Worm (Caenorhabditis elegans) whole organism, L1 larva: ENCODE data around the gene lin-36.

ENCODE experiments used
- alr-1 ChIP-seq: fragments of 200-800 bp; sonication (Bioruptor generic); optimal IDR thresholded peaks from 2 replicates; lab custom pipeline; 2018; ENCODE audit warnings: borderline replicate concordance, mild to moderate bottlenecking, missing genetic modification characterization, missing compliant biosample characterization
- aly-2 ChIP-seq: fragments of 150-350 bp; optimal IDR thresholded peaks from 2 replicates; lab custom pipeline; 2014; ENCODE audit warnings: missing biosample characterization, missing genetic modification characterization
- ama-1 ChIP-seq: fragments of 150-350 bp; optimal IDR thresholded peaks from 2 replicates; lab custom pipeline; 2014
- ceh-82 ChIP-seq, 3 experiments: fragments of 150-350 bp in 1 of 3; sonication (generic microtip) in 2 of 3; optimal IDR thresholded peaks; 2 replicates each; lab custom pipeline; 2014 to 2017; ENCODE audit warnings: missing biosample characterization in 3 of 3, missing genetic modification characterization in 3 of 3
- elt-2 ChIP-seq: sonication (generic microtip); optimal IDR thresholded peaks from 2 replicates; lab custom pipeline; 2016; ENCODE audit warnings: missing genetic modification characterization, mild to moderate bottlenecking, inconsistent platforms, missing compliant biosample characterization, missing genetic modification reagents
- elt-3 ChIP-seq, 6 experiments: fragments of 150-350 bp in 1 of 6; sonication (generic microtip); optimal IDR thresholded peaks; 2 replicates each; lab custom pipeline; 2017 to 2018; ENCODE audit warnings: missing biosample characterization in 6 of 6, missing genetic modification characterization in 6 of 6, inconsistent platforms in 1 of 6
- grh-1 ChIP-seq: fragments of 200-800 bp; sonication (Bioruptor generic); IDR thresholded peaks from 2 replicates; pipeline ENCODE4 v1.3.6; 2022; ENCODE audit warnings: missing genetic modification reagents, missing genetic modification characterization, missing compliant biosample characterization
- lin-35 ChIP-seq, 2 experiments: fragments of 150-350 bp; optimal IDR thresholded peaks; 2 replicates each; lab custom pipeline; 2014; ENCODE audit warnings: missing biosample characterization in 2 of 2, missing genetic modification characterization in 2 of 2, missing genetic modification reagents in 2 of 2
- mdl-1 ChIP-seq, 2 experiments: fragments of 150-350 bp; optimal IDR thresholded peaks; 2 replicates each; lab custom pipeline; 2014 to 2017; ENCODE audit warnings: missing biosample characterization in 2 of 2, missing genetic modification characterization in 2 of 2, inconsistent platforms in 1 of 2
- nhr-76 ChIP-seq: sonication (generic microtip); optimal IDR thresholded peaks from 2 replicates; lab custom pipeline; 2017; ENCODE audit warnings: missing biosample characterization, missing genetic modification characterization
- snpc-4 ChIP-seq: fragments of 150-350 bp; optimal IDR thresholded peaks from 2 replicates; lab custom pipeline; 2014; ENCODE audit warnings: missing biosample characterization, missing genetic modification characterization
- zag-1 ChIP-seq: fragments of 150-350 bp; optimal IDR thresholded peaks from 2 replicates; lab custom pipeline; 2014; ENCODE audit warnings: missing biosample characterization, missing genetic modification characterization
- ztf-11 ChIP-seq, 2 experiments: sonication (generic microtip); optimal IDR thresholded peaks; 2 replicates each; lab custom pipeline; 2016 to 2017; ENCODE audit warnings: missing genetic modification characterization in 2 of 2, missing biosample characterization in 1 of 2, missing compliant biosample characterization in 1 of 2

ce11 chrIII:7972061-7972460 is 48.6 kb downstream of the lin-36 start, which contains the start of gene F54H12.5:
- TF ChIP-seq mdl-1 (tag; optimal IDR thresholded peaks at IDR 0.05; lab: Kevin White, UChicago) (no peak), ama-1 (no peak), grh-1 (GFP tag; lab: Robert Waterston, UW) (no peak), snpc-4 (tag; lab: Kevin White, UChicago) (no peak), zag-1 (tag; lab: Kevin White, UChicago) (no peak), ztf-11 (tag; optimal IDR thresholded peaks at IDR 0.05; lab: Kevin White, UChicago) (no peak), ceh-82 (tag; optimal IDR thresholded peaks at IDR 0.05; lab: Kevin White, UChicago) (no peak), aly-2 (tag; lab: Kevin White, UChicago) (no peak), elt-2 (tag; lab: Kevin White, UChicago) (no peak), lin-35 (GFP tag; optimal IDR thresholded peaks at IDR 0.05; lab: Kevin White, UChicago) (no peak), nhr-76 (tag; lab: Kevin White, UChicago) (no peak), elt-3 (tag; optimal IDR thresholded peaks at IDR 0.05; lab: Kevin White, UChicago) (no peak), alr-1 (tag; lab: Kevin White, UChicago) (no peak)
